Fruit fly (Drosophila melanogaster): ENCODE data around the gene GATAd.

GATAd gene

DNA sequence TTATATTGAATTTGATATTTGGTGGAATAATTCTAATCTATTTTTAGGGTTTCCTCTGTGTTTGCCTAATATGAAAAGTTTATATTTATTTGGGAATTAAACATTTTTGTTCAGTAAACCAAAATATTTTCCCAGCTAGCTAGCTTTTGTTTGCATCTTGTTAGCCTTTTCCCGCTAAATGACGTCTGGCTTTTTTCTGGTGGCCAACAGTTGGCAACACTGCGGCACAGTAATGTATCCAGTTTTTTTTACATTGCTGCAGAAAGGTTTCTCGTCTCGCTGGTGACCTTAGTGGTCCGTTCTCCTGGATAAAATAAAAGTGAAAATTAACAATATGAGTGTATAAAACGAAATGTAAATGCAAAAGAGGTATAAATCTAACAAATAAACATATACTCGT is 30.7 kb downstream of the GATAd start, which contains the start of gene lft (continued):
- TF ChIP-seq MESR4 (GFP tag; optimal IDR thresholded peaks at IDR 0.05), result peak; percentile 52
- TF ChIP-seq so (GFP tag; IDR thresholded peaks at IDR 0.05), result no peak
- TF ChIP-seq Nf-YA (GFP tag; IDR thresholded peaks at IDR 0.05), result no peak
- TF ChIP-seq CG3281 (GFP tag; optimal IDR thresholded peaks at IDR 0.05), result no peak
- TF ChIP-seq ato (GFP tag; IDR thresholded peaks at IDR 0.05; ENCODE audit: partially characterized antibody), result no peak
- TF ChIP-seq CG10321 (GFP tag; IDR thresholded peaks at IDR 0.05), result no peak
- no peak for TF ChIP-seq Dll (GFP tag; IDR thresholded peaks at IDR 0.05; ENCODE audit: partially characterized antibody)
- TF ChIP-seq pzg (GFP tag; optimal IDR thresholded peaks at IDR 0.05), result peak; percentile 24
- no peak for TF ChIP-seq unc-4 (GFP tag; IDR thresholded peaks at IDR 0.05; ENCODE audit: partially characterized antibody)
- TF ChIP-seq Dip2 (GFP tag; IDR thresholded peaks at IDR 0.05), result no peak
- no peak for TF ChIP-seq Dref (GFP tag; IDR thresholded peaks at IDR 0.05)
- TF ChIP-seq en (GFP tag; optimal IDR thresholded peaks at IDR 0.05), result no peak
- no peak for TF ChIP-seq sc (optimal IDR thresholded peaks at IDR 0.05)
- TF ChIP-seq sc (GFP tag; optimal IDR thresholded peaks at IDR 0.05), result no peak
- no peak for TF ChIP-seq CG1529 (GFP tag; optimal IDR thresholded peaks at IDR 0.05)
- TF ChIP-seq CG18011 (GFP tag; optimal IDR thresholded peaks at IDR 0.05), result peak; percentile 81
- TF ChIP-seq CG10147 (GFP tag; optimal IDR thresholded peaks at IDR 0.05), result no peak
- 0 out of 3 replicates have a peak, but pooled peaks have one; percentile 24 for TF ChIP-seq ci (GFP tag; IDR thresholded peaks at IDR 0.05)
- no peak for TF ChIP-seq nerfin-1 (tag; optimal IDR thresholded peaks at IDR 0.05)
- no peak for TF ChIP-seq sna (GFP tag; IDR thresholded peaks at IDR 0.05; ENCODE audit: partially characterized antibody)
- peak; percentile 80 for TF ChIP-seq CG30020 (tag; optimal IDR thresholded peaks at IDR 0.05)
- no peak for TF ChIP-seq HLH54F (GFP tag; optimal IDR thresholded peaks at IDR 0.05)
- TF ChIP-seq lab (GFP tag; optimal IDR thresholded peaks at IDR 0.05), result no peak
- no peak for TF ChIP-seq CG5953 (GFP tag; IDR thresholded peaks at IDR 0.05)
- no peak for TF ChIP-seq CG11504 (tag; optimal IDR thresholded peaks at IDR 0.05)
- no peak for TF ChIP-seq ham (GFP tag; IDR thresholded peaks at IDR 0.05)
- no peak for TF ChIP-seq Lim3 (GFP tag; IDR thresholded peaks at IDR 0.05)
- TF ChIP-seq dan (GFP tag; IDR thresholded peaks at IDR 0.05), result no peak
- TF ChIP-seq CG11723 (GFP tag; optimal IDR thresholded peaks at IDR 0.05), result no peak
- TF ChIP-seq gfzf (GFP tag; optimal IDR thresholded peaks at IDR 0.05), result peak; percentile 48
- TF ChIP-seq pita (GFP tag; optimal IDR thresholded peaks at IDR 0.05), result no peak
- no peak for TF ChIP-seq Scr (GFP tag; IDR thresholded peaks at IDR 0.05; ENCODE audit: partially characterized antibody)
- no peak for TF ChIP-seq pnt (GFP tag; optimal IDR thresholded peaks at IDR 0.05)
- no peak for TF ChIP-seq CG14667 (GFP tag; IDR thresholded peaks at IDR 0.05)
- no peak for TF ChIP-seq CG3847 (GFP tag; IDR thresholded peaks at IDR 0.05)
- TF ChIP-seq CG3726 (GFP tag; IDR thresholded peaks at IDR 0.05), result no peak
- no peak for TF ChIP-seq sd (tag; optimal IDR thresholded peaks at IDR 0.05)
- no peak for TF ChIP-seq mld (GFP tag; IDR thresholded peaks at IDR 0.05; ENCODE audit: partially characterized antibody)
- no peak for TF ChIP-seq CG11093 (GFP tag; IDR thresholded peaks at IDR 0.05)
- peak; percentile 55; the same call in 2 of the 3 replicates for TF ChIP-seq row (GFP tag; IDR thresholded peaks at IDR 0.05)
- TF ChIP-seq danr (GFP tag; IDR thresholded peaks at IDR 0.05), result no peak
- TF ChIP-seq CG7357 (GFP tag; IDR thresholded peaks at IDR 0.05), result no peak
- no peak for TF ChIP-seq crp (GFP tag; optimal IDR thresholded peaks at IDR 0.05)
- TF ChIP-seq CG2712 (tag; optimal IDR thresholded peaks at IDR 0.05), result no peak
- TF ChIP-seq Dbx (GFP tag; IDR thresholded peaks at IDR 0.05), result no peak
- peak; percentile 3 for TF ChIP-seq CG14710 (tag; optimal IDR thresholded peaks at IDR 0.05)
- TF ChIP-seq CG8478 (optimal IDR thresholded peaks at IDR 0.05), result no peak
- TF ChIP-seq CG2202 (tag; optimal IDR thresholded peaks at IDR 0.05), result no peak
- no peak for TF ChIP-seq Lhr (GFP tag; optimal IDR thresholded peaks at IDR 0.05)
- TF ChIP-seq CG15696 (tag; optimal IDR thresholded peaks at IDR 0.05), result no peak
- TF ChIP-seq wek (GFP tag; optimal IDR thresholded peaks at IDR 0.05), result no peak
- TF ChIP-seq schlank (tag; optimal IDR thresholded peaks at IDR 0.05), result no peak

Measured in whole organism, embryonic.